Worm (Caenorhabditis elegans) whole organism, midembryonic: ENCODE data around the gene fbxa-56.

Source experiments
- T22C8.4 ChIP-seq: fragments of 200-800 bp; sonication (Bioruptor generic); IDR thresholded peaks from 2 replicates; pipeline ENCODE4 v1.3.6; 2022; ENCODE audit warnings: missing genetic modification characterization, missing compliant biosample characterization
- cog-1 ChIP-seq: sonication (generic microtip); optimal IDR thresholded peaks from 2 replicates; lab custom pipeline; 2016; ENCODE audit warnings: missing genetic modification characterization, missing compliant biosample characterization
- flt-1 ChIP-seq: fragments of 200-800 bp; sonication (Bioruptor generic); IDR thresholded peaks from 2 replicates; pipeline ENCODE4 v1.3.6; 2022; ENCODE audit warnings: missing genetic modification characterization, missing compliant biosample characterization
- klf-2 ChIP-seq: fragments of 200-800 bp; sonication (Bioruptor generic); conservative IDR thresholded peaks from 2 replicates; pipeline ENCODE4 v1.3.6; 2022; ENCODE audit warnings: missing genetic modification reagents, missing genetic modification characterization, missing compliant biosample characterization
- med-1 ChIP-seq: sonication (generic microtip); optimal IDR thresholded peaks from 2 replicates; lab custom pipeline; 2017; ENCODE audit warnings: missing genetic modification characterization, mild to moderate bottlenecking, missing compliant biosample characterization, antibody characterized with exemption, missing genetic modification reagents; ENCODE audit not compliant: insufficient read depth
- ref-1 ChIP-seq: fragments of 200-800 bp; sonication (Bioruptor generic); conservative IDR thresholded peaks from 2 replicates; pipeline ENCODE4 v1.3.6; 2022; ENCODE audit warnings: missing genetic modification reagents, missing genetic modification characterization, missing compliant biosample characterization
- tab-1 ChIP-seq: fragments of 200-800 bp; sonication (Bioruptor generic); IDR thresholded peaks from 2 replicates; pipeline ENCODE4 v1.3.6; 2022; ENCODE audit warnings: missing genetic modification characterization, missing compliant biosample characterization
- ztf-23 ChIP-seq: fragments of 200-800 bp; sonication (Bioruptor generic); IDR thresholded peaks from 2 replicates; pipeline ENCODE4 v1.3.6; 2022; ENCODE audit warnings: missing genetic modification reagents, missing genetic modification characterization, missing compliant biosample characterization
- ztf-29 ChIP-seq: fragments of 200-800 bp; sonication (Bioruptor generic); IDR thresholded peaks from 2 replicates; pipeline ENCODE4 v1.3.6; 2022; ENCODE audit warnings: missing genetic modification reagents, missing genetic modification characterization, missing compliant biosample characterization

The fbxa-56 gene

ce11 chrIII:952184-952583 is 14.3 kb upstream of the fbxa-56 start, which contains the start of gene fbxa-10:
fbxa-10 (plus strand) TSS chrIII:952390.
- TF ChIP-seq klf-2 (GFP tag; lab: Robert Waterston, UW) (no peak), ztf-23 (GFP tag; lab: Robert Waterston, UW) (no peak), med-1 (GFP tag; lab: Kevin White, UChicago) (no peak), flt-1 (no peak), cog-1 (tag; lab: Kevin White, UChicago) (no peak), T22C8.4 (GFP tag; lab: Robert Waterston, UW) (no peak), ref-1 (GFP tag; lab: Robert Waterston, UW) (no peak)

- TF ChIP-seq med-1 (GFP tag; lab: Kevin White, UChicago), result no peak
- TF ChIP-seq T22C8.4 (GFP tag; lab: Robert Waterston, UW), result no peak
These were observed 12.6 kb upstream of the fbxa-56 start, which contains the start of the genes fbxa-67 and fbxa-11 for ce11 chrIII:950472-950871. fbxa-67 (minus strand) TSS chrIII:950670. fbxa-11 (plus strand) TSS chrIII:950869.

ce11 chrIII:946250-946725 is 8.4 kb upstream of the fbxa-56 start, which contains the start of gene fbxa-60:
fbxa-60 (minus strand) TSS chrIII:946300.
- TF ChIP-seq med-1 (GFP tag; lab: Kevin White, UChicago) (no peak), ztf-29 (no peak), T22C8.4 (GFP tag; lab: Robert Waterston, UW) (no peak), klf-2 (GFP tag; lab: Robert Waterston, UW) (no peak), ztf-23 (GFP tag; lab: Robert Waterston, UW) (no peak), tab-1 (GFP tag; lab: Robert Waterston, UW) (no peak), flt-1 (no peak), ref-1 (GFP tag; lab: Robert Waterston, UW) (no peak), cog-1 (tag; lab: Kevin White, UChicago) (no peak)

- TF ChIP-seq ref-1 (GFP tag; lab: Robert Waterston, UW) (no peak), klf-2 (GFP tag; lab: Robert Waterston, UW) (no peak), cog-1 (tag; lab: Kevin White, UChicago) (no peak), ztf-23 (GFP tag; lab: Robert Waterston, UW) (no peak), flt-1 (no peak), ztf-29 (no peak), T22C8.4 (GFP tag; lab: Robert Waterston, UW) (no peak), tab-1 (GFP tag; lab: Robert Waterston, UW) (no peak), med-1 (GFP tag; lab: Kevin White, UChicago) (no peak)
These were observed 5.6 kb upstream of the fbxa-56 start, which contains the start of gene fbxa-59 for ce11 chrIII:943426-943927. fbxa-59 (minus strand) TSS chrIII:943476.

ce11 chrIII:941958-942357 is 4.1 kb upstream of the fbxa-56 start:
- TF ChIP-seq ztf-29, result no peak
- TF ChIP-seq flt-1, result no peak
- TF ChIP-seq cog-1 (tag; lab: Kevin White, UChicago), result no peak
- TF ChIP-seq tab-1 (GFP tag; lab: Robert Waterston, UW), result no peak
- no peak for TF ChIP-seq ztf-23 (GFP tag; lab: Robert Waterston, UW)

- TF ChIP-seq ztf-23 (GFP tag; lab: Robert Waterston, UW), result no peak
- TF ChIP-seq ref-1 (GFP tag; lab: Robert Waterston, UW), result no peak
- TF ChIP-seq cog-1 (tag; lab: Kevin White, UChicago), result no peak
- no peak for TF ChIP-seq flt-1
- TF ChIP-seq T22C8.4 (GFP tag; lab: Robert Waterston, UW), result no peak
These were observed 708 bp upstream of the fbxa-56 start, which contains the start of gene fbxa-22 for ce11 chrIII:938569-938968. fbxa-22 (plus strand) TSS chrIII:938869.

- no peak for TF ChIP-seq ref-1 (GFP tag; lab: Robert Waterston, UW)
- no peak for TF ChIP-seq T22C8.4 (GFP tag; lab: Robert Waterston, UW)
- TF ChIP-seq ztf-23 (GFP tag; lab: Robert Waterston, UW), result no peak
These were observed 1.8 kb downstream of the fbxa-56 start, which contains the start of gene fbxa-55 for ce11 chrIII:936037-936507. fbxa-55 (minus strand) TSS chrIII:936087.

- peak; percentile 33 for TF ChIP-seq cog-1 (tag; lab: Kevin White, UChicago)
These were observed 6.5 kb downstream of the fbxa-56 start for ce11 chrIII:931405-931804.

- no peak for TF ChIP-seq flt-1
- no peak for TF ChIP-seq klf-2 (GFP tag; lab: Robert Waterston, UW)
These were observed 11.6 kb downstream of the fbxa-56 start, which contains the start of gene pef-1 for ce11 chrIII:926216-926615. pef-1 (minus strand) TSS chrIII:926316.

- TF ChIP-seq ztf-29 (no peak), klf-2 (GFP tag; lab: Robert Waterston, UW) (no peak), flt-1 (no peak), cog-1 (tag; lab: Kevin White, UChicago) (no peak)
These were observed 18.5 kb downstream of the fbxa-56 start, which contains the start of gene F23H11.7 for ce11 chrIII:919322-919721. F23H11.7 (minus strand) TSS chrIII:919422.

ce11 chrIII:916897-917296 is 21.0 kb downstream of the fbxa-56 start, which contains the start of gene idpp-13:
idpp-13 (minus strand) TSS chrIII:916997.
- TF ChIP-seq ztf-29, result no peak
- no peak for TF ChIP-seq ztf-23 (GFP tag; lab: Robert Waterston, UW)
- TF ChIP-seq klf-2 (GFP tag; lab: Robert Waterston, UW), result no peak
- no peak for TF ChIP-seq cog-1 (tag; lab: Kevin White, UChicago)
- TF ChIP-seq med-1 (GFP tag; lab: Kevin White, UChicago), result no peak
- TF ChIP-seq T22C8.4 (GFP tag; lab: Robert Waterston, UW), result no peak
- TF ChIP-seq ref-1 (GFP tag; lab: Robert Waterston, UW), result no peak
- no peak for TF ChIP-seq flt-1
- TF ChIP-seq tab-1 (GFP tag; lab: Robert Waterston, UW), result no peak
